Comparison of ENCODE assay signal across 3 fruit fly cellular contexts in the genomic region with DNA sequence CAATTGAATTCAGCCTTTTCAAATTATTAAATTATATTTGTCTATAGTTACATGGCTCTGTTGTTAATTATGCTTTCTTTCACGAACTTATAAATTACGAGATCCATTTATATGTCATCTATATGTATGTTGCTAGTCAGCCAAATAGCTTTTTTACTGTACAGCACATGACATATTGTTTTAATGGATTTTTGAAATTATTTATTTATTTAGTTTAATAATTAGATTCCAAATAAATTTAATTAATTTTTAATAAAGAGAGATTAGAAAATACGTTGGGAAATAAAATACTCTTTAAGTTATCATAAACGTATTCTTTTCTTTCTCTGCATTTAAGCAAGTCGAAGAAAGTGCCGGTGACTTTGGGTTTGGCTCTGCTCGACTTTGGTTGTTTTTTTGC.
TF ChIP-seq lines count a peak whose summit lies in the region.

No protein-coding gene starts in this region.

- no peak for TF ChIP-seq CTCF in whole organism, embryonic (GFP tag; optimal IDR thresholded peaks at IDR 0.05; lab: Kevin White, UChicago)

TF ChIP-seq in whole organism, embryonic, 481 proteins besides CTCF, POLR2A, EP300 and RAD21 (continues in another document):
- TF ChIP-seq Mes4 (GFP tag; optimal IDR thresholded peaks at IDR 0.05; lab: Kevin White, UChicago) (no peak), nerfin-2 (GFP tag; IDR thresholded peaks at IDR 0.05; lab: Robert Waterston, UW; ENCODE audit: partially characterized antibody) (no peak), crc (GFP tag; optimal IDR thresholded peaks at IDR 0.05; lab: Kevin White, UChicago) (no peak), bsh (GFP tag; optimal IDR thresholded peaks at IDR 0.05; lab: Kevin White, UChicago) (peak in 1 of 2 experiments; percentile 59), sens-2 (GFP tag; IDR thresholded peaks at IDR 0.05; lab: Robert Waterston, UW) (no peak), Poxn (GFP tag; IDR thresholded peaks at IDR 0.05; lab: Robert Waterston, UW) (no peak), CG3163 (GFP tag; optimal IDR thresholded peaks at IDR 0.05; lab: Kevin White, UChicago) (no peak), CG7839 (tag; optimal IDR thresholded peaks at IDR 0.05; lab: Kevin White, UChicago) (peak; percentile 47), gcm (GFP tag; optimal IDR thresholded peaks at IDR 0.05; lab: Kevin White, UChicago) (no peak), CG14441 (GFP tag; IDR thresholded peaks at IDR 0.05; lab: Robert Waterston, UW) (no peak), nerfin-1 (tag; optimal IDR thresholded peaks at IDR 0.05; lab: Kevin White, UChicago) (peak; percentile 16), slbo (GFP tag; IDR thresholded peaks at IDR 0.05; lab: Robert Waterston, UW) (no peak), CG11504 (tag; optimal IDR thresholded peaks at IDR 0.05; lab: Kevin White, UChicago) (peak; percentile 43), jing (GFP tag; optimal IDR thresholded peaks at IDR 0.05; lab: Kevin White, UChicago) (no peak), trh (GFP tag; optimal IDR thresholded peaks at IDR 0.05; lab: Kevin White, UChicago) (no peak), CHES-1-like (GFP tag; optimal IDR thresholded peaks at IDR 0.05; lab: Kevin White, UChicago) (no peak), Hr51 (GFP tag; optimal IDR thresholded peaks at IDR 0.05; lab: Kevin White, UChicago) (peak in 1 of 2 experiments; percentile 48), al (GFP tag; IDR thresholded peaks at IDR 0.05; lab: Robert Waterston, UW) (no peak), CG17361 (GFP tag; IDR thresholded peaks at IDR 0.05; lab: Robert Waterston, UW) (peak; percentile 82), bcd (GFP tag; optimal IDR thresholded peaks at IDR 0.05; lab: Kevin White, UChicago) (no peak), CG2120 (GFP tag; optimal IDR thresholded peaks at IDR 0.05; lab: Kevin White, UChicago) (no peak), CG9609 (GFP tag; optimal IDR thresholded peaks at IDR 0.05; lab: Kevin White, UChicago) (no peak), CG6765 (GFP tag; optimal IDR thresholded peaks at IDR 0.05; lab: Kevin White, UChicago) (no peak), Dad (GFP tag; optimal IDR thresholded peaks at IDR 0.05; lab: Kevin White, UChicago) (no peak), NC2α (GFP tag; optimal IDR thresholded peaks at IDR 0.05; lab: Kevin White, UChicago) (no peak), CG8388 (GFP tag; optimal IDR thresholded peaks at IDR 0.05; lab: Kevin White, UChicago) (peak; percentile 56), CG14050 (GFP tag; IDR thresholded peaks at IDR 0.05; lab: Robert Waterston, UW) (no peak), Dfd (GFP tag; optimal IDR thresholded peaks at IDR 0.05; lab: Kevin White, UChicago) (no peak), fd64A (GFP tag; optimal IDR thresholded peaks at IDR 0.05; lab: Kevin White, UChicago) (no peak), CG17385 (GFP tag; optimal IDR thresholded peaks at IDR 0.05; lab: Kevin White, UChicago) (peak; percentile 15)

TF ChIP-seq in whole organism, prepupa, 60 proteins besides CTCF, POLR2A, EP300 and RAD21 (continues in another document):
- TF ChIP-seq CG9139 (GFP tag; optimal IDR thresholded peaks at IDR 0.05; lab: Kevin White, UChicago) (no peak), Eip75B (GFP tag; optimal IDR thresholded peaks at IDR 0.05; lab: Kevin White, UChicago) (no peak), Ets21C (GFP tag; optimal IDR thresholded peaks at IDR 0.05; lab: Kevin White, UChicago) (no peak), Sox15 (GFP tag; optimal IDR thresholded peaks at IDR 0.05; lab: Kevin White, UChicago) (no peak), lz (GFP tag; optimal IDR thresholded peaks at IDR 0.05; lab: Kevin White, UChicago) (no peak), Lpt (GFP tag; optimal IDR thresholded peaks at IDR 0.05; lab: Kevin White, UChicago) (no peak), cyc (GFP tag; optimal IDR thresholded peaks at IDR 0.05; lab: Kevin White, UChicago) (no peak), dac (GFP tag; optimal IDR thresholded peaks at IDR 0.05; lab: Kevin White, UChicago) (peak; percentile 59), eg (GFP tag; IDR thresholded peaks at IDR 0.05; lab: Robert Waterston, UW) (peak; percentile 38; the same call in 1 of the 3 replicates), Hr38 (GFP tag; optimal IDR thresholded peaks at IDR 0.05; lab: Kevin White, UChicago) (no peak), CG32006 (GFP tag; optimal IDR thresholded peaks at IDR 0.05; lab: Kevin White, UChicago) (peak; percentile 92), CG11762 (GFP tag; optimal IDR thresholded peaks at IDR 0.05; lab: Kevin White, UChicago; ENCODE audit: insufficient read depth) (no peak), pdm3 (GFP tag; optimal IDR thresholded peaks at IDR 0.05; lab: Kevin White, UChicago) (peak; percentile 18), CG8632 (GFP tag; optimal IDR thresholded peaks at IDR 0.05; lab: Kevin White, UChicago) (no peak), CG34406 (GFP tag; optimal IDR thresholded peaks at IDR 0.05; lab: Kevin White, UChicago) (peak; percentile 34), CG6163 (GFP tag; IDR thresholded peaks at IDR 0.05; lab: Robert Waterston, UW) (no peak), CG1621 (tag; optimal IDR thresholded peaks at IDR 0.05; lab: Kevin White, UChicago) (no peak), net (GFP tag; optimal IDR thresholded peaks at IDR 0.05; lab: Kevin White, UChicago) (peak; percentile 27), CG3919 (GFP tag; optimal IDR thresholded peaks at IDR 0.05; lab: Kevin White, UChicago) (peak; percentile 39), Blimp-1 (GFP tag; optimal IDR thresholded peaks at IDR 0.05; lab: Kevin White, UChicago) (no peak), svp (GFP tag; lab: Kevin White, UChicago) (no peak), Eip78C (GFP tag; lab: Kevin White, UChicago) (peak; percentile 75), CG6276 (GFP tag; optimal IDR thresholded peaks at IDR 0.05; lab: Kevin White, UChicago) (peak; percentile 77), Sox14 (GFP tag; optimal IDR thresholded peaks at IDR 0.05; lab: Kevin White, UChicago) (no peak), dsx (GFP tag; optimal IDR thresholded peaks at IDR 0.05; lab: Kevin White, UChicago; ENCODE audit: poor library complexity, severe bottlenecking) (no peak), salr (GFP tag; optimal IDR thresholded peaks at IDR 0.05; lab: Kevin White, UChicago) (peak in 1 of 2 experiments; percentile 36), CG11294 (GFP tag; IDR thresholded peaks at IDR 0.05; lab: Robert Waterston, UW) (no peak), CG8319 (GFP tag; optimal IDR thresholded peaks at IDR 0.05; lab: Kevin White, UChicago) (no peak), Hr4 (GFP tag; optimal IDR thresholded peaks at IDR 0.05; lab: Kevin White, UChicago) (peak; percentile 75), vri (GFP tag; optimal IDR thresholded peaks at IDR 0.05; lab: Kevin White, UChicago) (no peak), CG3032 (tag; optimal IDR thresholded peaks at IDR 0.05; lab: Kevin White, UChicago) (no peak)

TF ChIP-seq in whole organism, pupa, 21 proteins besides CTCF, POLR2A, EP300 and RAD21:
- TF ChIP-seq CG17806 (tag; optimal IDR thresholded peaks at IDR 0.05; lab: Kevin White, UChicago) (no peak), Pif1A (GFP tag; optimal IDR thresholded peaks at IDR 0.05; lab: Kevin White, UChicago) (peak; percentile 10), CG14655 (GFP tag; optimal IDR thresholded peaks at IDR 0.05; lab: Kevin White, UChicago) (peak; percentile 23)

Comparison
In these comparisons a context has a peak if more than half of its experiments do, and no peak if none do; other contexts are left out.
1. Of the 7 proteins assayed by ChIP-seq in both whole organism, embryonic and whole organism, prepupa: peak only in whole organism, embryonic: Sox102F; only in whole organism, prepupa: none; in both: none; in neither: 6.